Worm (Caenorhabditis elegans): ENCODE measurements around the gene C16A11.2.

Gene C16A11.2

ce11 chrII:4237701-4238214 is at the start of gene C16A11.2, which contains the start of gene fbxc-44:
Gene C16A11.2 (plus strand): TSS chrII:4238203.
Gene fbxc-44 (minus strand): TSS chrII:4237751.
- TF ChIP-seq nhr-28 (tag; optimal IDR thresholded peaks at IDR 0.05) (no peak), hlh-17 (GFP tag; optimal IDR thresholded peaks at IDR 0.05; ENCODE audit: borderline replicate concordance) (no peak), nhr-19 (GFP tag; conservative IDR thresholded peaks at IDR 0.05) (no peak; the same call in 1 of the 2 replicates), snpc-4 (tag; optimal IDR thresholded peaks at IDR 0.05) (peak; percentile 41), nhr-20 (tag; optimal IDR thresholded peaks at IDR 0.05) (peak; percentile 34), fos-1 (tag; optimal IDR thresholded peaks at IDR 0.05) (no peak), alr-1 (tag; optimal IDR thresholded peaks at IDR 0.05; ENCODE audit: borderline replicate concordance) (no peak), aly-2 (tag; optimal IDR thresholded peaks at IDR 0.05) (no peak), hpl-2 (GFP tag; optimal IDR thresholded peaks at IDR 0.05) (no peak), efl-3 (GFP tag; optimal IDR thresholded peaks at IDR 0.05) (no peak), nhr-85 (tag) (no peak), lir-3 (tag; optimal IDR thresholded peaks at IDR 0.05; ENCODE audit: poor library complexity) (no peak), isw-1 (GFP tag; IDR thresholded peaks at IDR 0.05) (no peak), C34B4.2 (tag; optimal IDR thresholded peaks at IDR 0.05) (no peak), C16A3.4 (tag; optimal IDR thresholded peaks at IDR 0.05) (peak; percentile 33), rnt-1 (tag; optimal IDR thresholded peaks at IDR 0.05) (no peak), lin-15B (tag; optimal IDR thresholded peaks at IDR 0.05) (no peak), jun-1 (tag; optimal IDR thresholded peaks at IDR 0.05) (no peak), unc-130 (tag; optimal IDR thresholded peaks at IDR 0.05) (peak; percentile 55), snu-23 (GFP tag; optimal IDR thresholded peaks at IDR 0.05) (peak; percentile 56), nhr-237 (tag; optimal IDR thresholded peaks at IDR 0.05) (no peak), dsc-1 (tag; optimal IDR thresholded peaks at IDR 0.05) (no peak), ceh-88 (GFP tag; IDR thresholded peaks at IDR 0.05) (no peak), egl-13 (tag; optimal IDR thresholded peaks at IDR 0.05) (peak; percentile 30), nhr-12 (tag; optimal IDR thresholded peaks at IDR 0.05) (no peak), lin-39 (tag; optimal IDR thresholded peaks at IDR 0.05) (no peak), egl-27 (tag; optimal IDR thresholded peaks at IDR 0.05) (no peak), ceh-90 (tag; optimal IDR thresholded peaks at IDR 0.05) (no peak), swsn-7 (tag; optimal IDR thresholded peaks at IDR 0.05) (peak; percentile 51), C04F5.9 (tag; optimal IDR thresholded peaks at IDR 0.05) (no peak), pag-3 (tag; optimal IDR thresholded peaks at IDR 0.05; ENCODE audit: borderline replicate concordance, insufficient read depth) (no peak), Y116A8C.19 (tag; optimal IDR thresholded peaks at IDR 0.05; ENCODE audit: borderline replicate concordance) (no peak), nhr-84 (tag; optimal IDR thresholded peaks at IDR 0.05) (no peak), sup-37 (GFP tag; optimal IDR thresholded peaks at IDR 0.05) (no peak), mdl-1 (tag; optimal IDR thresholded peaks at IDR 0.05) (no peak), blmp-1 (tag; optimal IDR thresholded peaks at IDR 0.05) (no peak), nhr-77 (tag; optimal IDR thresholded peaks at IDR 0.05) (no peak), aha-1 (tag; optimal IDR thresholded peaks at IDR 0.05) (no peak), dpl-1 (GFP tag; optimal IDR thresholded peaks at IDR 0.05) (peak; percentile 9 to 25 (median 18)), ets-5 (GFP tag; IDR thresholded peaks at IDR 0.05) (no peak), mab-9 (GFP tag; IDR thresholded peaks at IDR 0.05) (no peak), unc-98 (GFP tag; IDR thresholded peaks at IDR 0.05) (no peak), pax-3 (tag; optimal IDR thresholded peaks at IDR 0.05) (no peak), nhr-47 (tag; optimal IDR thresholded peaks at IDR 0.05) (no peak), tbx-2 (tag; optimal IDR thresholded peaks at IDR 0.05) (peak; percentile 33), ztf-4 (tag; optimal IDR thresholded peaks at IDR 0.05) (no peak), ceh-8 (GFP tag; optimal IDR thresholded peaks at IDR 0.05) (no peak), nhr-71 (tag; optimal IDR thresholded peaks at IDR 0.05) (no peak), lin-14 (GFP tag; optimal IDR thresholded peaks at IDR 0.05) (no peak), unc-30 (tag; optimal IDR thresholded peaks at IDR 0.05) (no peak), efl-1 (optimal IDR thresholded peaks at IDR 0.05) (peak; percentile 31 to 59), efl-1 (GFP tag; optimal IDR thresholded peaks at IDR 0.05 in 1 of 2) (peak; percentile 20 to 94), ztf-11 (tag; optimal IDR thresholded peaks at IDR 0.05) (peak in 1 of 2 experiments; percentile 24)

All from whole organism, L1 larva.